Fruit fly (Drosophila melanogaster) whole organism, adult: ENCODE measurements around the gene PGRP-LF.

Experiments
- CG12768 ChIP-seq: fragments of 200-800 bp; sonication (Bioruptor generic); optimal IDR thresholded peaks from 2 replicates; lab custom pipeline; 2017; ENCODE audit warnings: missing biosample characterization, missing genetic modification characterization, mild to moderate bottlenecking, moderate library complexity, missing genetic modification reagents
- CG14711 ChIP-seq: fragments of 200-800 bp; sonication (Bioruptor generic); optimal IDR thresholded peaks from 2 replicates; lab custom pipeline; 2018; ENCODE audit warnings: missing biosample characterization, mild to moderate bottlenecking, missing genetic modification characterization, moderate library complexity
- CG7101 ChIP-seq: fragments of 200-800 bp; sonication (Bioruptor generic); optimal IDR thresholded peaks from 2 replicates; lab custom pipeline; 2018; ENCODE audit warnings: missing biosample characterization, mild to moderate bottlenecking, missing genetic modification characterization, moderate library complexity
- bab1 ChIP-seq: fragments of 200-800 bp; sonication (Bioruptor generic); optimal IDR thresholded peaks from 3 replicates; lab custom pipeline; 2019; ENCODE audit warnings: missing biosample characterization, mild to moderate bottlenecking, missing genetic modification characterization, moderate library complexity
- cnc ChIP-seq, 2 experiments: fragments of >200 bp; optimal IDR thresholded peaks; 2 replicates each; lab custom pipeline; 2017
- kay ChIP-seq: fragments of 200-800 bp; sonication (Bioruptor generic); peaks from one replicate; lab custom pipeline; 2016; ENCODE audit warnings: missing biosample characterization, missing genetic modification characterization, borderline replicate concordance

PGRP-LF gene

DNA sequence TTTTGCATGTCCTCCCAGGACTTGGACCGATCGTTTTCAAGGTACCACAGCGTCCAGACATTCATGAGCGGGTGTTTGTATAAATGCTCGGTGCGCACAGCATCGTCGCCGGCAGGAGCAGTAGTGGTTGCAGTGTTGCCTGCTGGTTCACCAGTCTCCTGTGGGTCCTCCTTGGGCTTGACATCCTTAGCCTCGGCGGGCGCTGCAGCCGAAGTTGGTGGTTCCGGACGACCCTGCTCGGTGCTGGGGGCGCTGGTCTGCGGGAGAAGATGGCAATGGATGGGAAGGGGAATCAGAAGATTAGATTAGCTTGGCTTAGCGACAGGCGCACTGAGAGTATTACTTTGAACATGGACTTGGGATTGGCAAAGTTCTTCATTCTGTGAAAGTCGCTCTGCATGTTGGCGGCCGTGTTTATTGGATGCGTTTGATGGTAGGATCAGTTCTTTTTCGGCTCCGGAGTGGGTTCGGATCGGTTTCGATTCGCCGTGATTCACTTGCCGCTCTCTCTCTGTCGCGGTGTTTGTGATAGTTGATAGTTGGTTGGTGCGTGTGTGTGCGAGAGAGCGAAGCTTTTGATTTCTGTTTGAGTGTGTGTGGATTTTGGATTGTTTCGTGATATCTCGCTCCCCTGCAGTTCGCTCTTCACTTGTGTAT lies 51.4 kb downstream of the PGRP-LF start:
- TF ChIP-seq cnc (optimal IDR thresholded peaks at IDR 0.05; lab: Kevin White, UChicago) (no peak), kay (GFP tag; lab: Kevin White, UChicago) (no peak), CG12768 (GFP tag; lab: Kevin White, UChicago) (no peak), bab1 (GFP tag; lab: Kevin White, UChicago) (no peak), CG7101 (tag; lab: Kevin White, UChicago) (no peak), CG14711 (no peak)
